Worm (Caenorhabditis elegans) whole organism, L4/young adult: ENCODE measurements around the gene ckc-1.

ENCODE experiments used
- W03F9.2 ChIP-seq: fragments of 150-350 bp; optimal IDR thresholded peaks from 2 replicates; lab custom pipeline; 2014; ENCODE audit warnings: missing biosample characterization, missing genetic modification characterization
- dao-5 ChIP-seq: sonication (generic microtip); optimal IDR thresholded peaks from 2 replicates; lab custom pipeline; 2016; ENCODE audit warnings: missing genotype, missing genetic modification characterization, moderate library complexity, missing compliant biosample characterization
- him-1 ChIP-seq: sonication (generic microtip); optimal IDR thresholded peaks from 2 replicates; lab custom pipeline; 2016; ENCODE audit warnings: missing genotype, missing genetic modification reagents, missing genetic modification characterization, missing compliant biosample characterization

The ckc-1 gene

DNA sequence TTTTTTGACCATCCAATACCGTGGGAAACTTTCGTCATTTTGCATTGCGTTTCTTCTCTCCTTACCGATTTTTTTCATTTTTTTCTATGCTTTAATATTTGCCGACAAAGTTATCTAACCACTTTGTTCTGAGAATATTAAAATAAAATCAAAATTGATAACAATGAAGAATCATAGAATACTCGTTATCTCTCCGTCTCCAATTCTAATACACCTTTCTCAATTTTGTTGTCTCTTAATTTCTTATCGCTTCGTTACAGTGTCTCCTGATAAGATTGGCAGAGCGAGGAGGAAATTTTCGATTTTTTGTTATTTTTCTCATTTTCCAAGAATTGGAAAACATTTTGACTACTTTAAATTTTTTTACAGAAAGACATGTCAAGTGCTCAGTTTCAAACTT is at the start of gene ckc-1:
ckc-1 (plus strand) TSS at position 368 of the 400 bp plus-strand sequence.
- peak; percentile 6 for TF ChIP-seq W03F9.2
- no peak for TF ChIP-seq him-1
- no peak for TF ChIP-seq dao-5 (tag; lab: Kevin White, UChicago)

DNA sequence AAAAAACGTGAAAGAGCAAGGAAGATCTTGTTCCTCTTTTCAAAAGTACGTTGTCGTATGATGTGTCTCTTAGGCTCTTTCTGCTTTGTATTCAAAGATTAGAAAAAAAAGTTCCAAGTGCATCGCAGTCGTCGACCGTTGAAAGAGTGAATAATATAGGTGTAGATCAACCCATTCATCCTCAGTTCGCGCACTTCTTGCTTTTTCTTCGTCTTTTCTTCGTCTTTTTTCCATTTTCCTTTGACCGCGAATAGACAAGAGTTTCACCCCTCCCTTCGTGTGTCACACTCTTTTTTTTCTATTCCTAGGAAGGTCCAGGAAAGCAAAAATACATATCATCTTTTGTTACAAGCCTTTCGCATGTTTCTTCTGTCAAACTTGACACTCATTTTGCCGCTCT is 49.7 kb upstream of the ckc-1 start:
- TF ChIP-seq him-1 (no peak), dao-5 (tag; lab: Kevin White, UChicago) (no peak), W03F9.2 (no peak)

DNA sequence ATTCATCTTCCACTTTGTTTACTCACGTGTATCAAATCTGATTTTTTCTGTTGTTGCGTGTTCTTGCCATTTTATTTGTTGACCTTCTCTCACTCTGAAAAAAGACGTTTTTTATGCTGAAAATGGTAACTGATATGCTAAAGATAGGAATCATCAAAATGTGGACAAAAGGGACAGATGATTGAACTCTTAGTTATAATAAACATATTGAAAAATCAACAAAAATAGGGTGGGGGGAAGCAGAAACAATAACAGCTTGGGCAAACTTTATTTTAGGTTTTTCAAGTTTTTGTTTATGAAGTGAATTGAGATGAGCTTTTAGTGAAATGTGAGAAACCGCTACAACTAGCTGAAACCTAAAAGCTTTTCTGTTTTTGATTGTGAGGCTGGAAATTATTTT is 43.5 kb upstream of the ckc-1 start, which contains the start of gene F56B6.6:
F56B6.6 (minus strand) TSS at position 101 of the 400 bp plus-strand sequence.
- no peak for TF ChIP-seq him-1
- TF ChIP-seq dao-5 (tag; lab: Kevin White, UChicago), result no peak
- no peak for TF ChIP-seq W03F9.2

DNA sequence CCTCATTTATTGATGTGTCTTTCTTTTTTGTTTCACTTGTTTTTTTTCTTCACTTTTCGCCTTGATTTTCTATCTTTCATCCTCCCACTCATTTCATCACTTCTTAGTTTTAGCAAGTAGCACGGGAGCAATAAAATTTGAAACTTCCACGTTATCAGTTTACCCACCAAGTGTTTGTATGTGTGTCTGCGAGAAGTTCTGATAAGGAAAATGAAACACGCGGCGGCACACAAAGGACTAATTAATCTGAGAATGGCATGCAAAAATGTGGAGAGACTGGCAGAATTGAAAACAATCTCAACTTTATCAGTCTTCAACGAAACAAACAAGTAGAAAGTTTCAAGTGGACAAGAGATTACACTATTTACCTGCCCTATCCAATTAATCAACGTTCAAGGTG is 42.2 kb upstream of the ckc-1 start:
- TF ChIP-seq dao-5 (tag; lab: Kevin White, UChicago), result no peak
- no peak for TF ChIP-seq W03F9.2
- TF ChIP-seq him-1, result no peak

DNA sequence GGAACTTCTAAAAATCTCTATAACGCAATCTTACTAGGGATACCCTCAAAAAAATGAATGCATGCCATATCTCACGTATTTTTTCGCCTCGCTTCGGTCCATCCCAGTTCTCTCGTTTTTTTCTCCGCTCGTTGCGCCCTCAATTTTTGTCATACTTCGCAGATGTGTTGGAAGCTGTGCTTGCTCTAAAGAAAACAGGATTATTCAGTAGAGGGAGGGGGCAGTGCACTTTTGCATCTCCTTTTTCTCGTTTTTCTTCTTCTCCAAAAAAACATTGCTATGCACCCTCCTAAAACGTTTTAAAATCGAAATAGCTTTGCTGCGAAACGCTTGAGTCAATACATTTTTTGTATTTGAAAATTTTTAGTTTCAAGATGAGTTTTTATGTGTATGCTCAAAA is 40.9 kb upstream of the ckc-1 start:
- peak; percentile 61 for TF ChIP-seq him-1
- no peak for TF ChIP-seq dao-5 (tag; lab: Kevin White, UChicago)
- TF ChIP-seq W03F9.2, result no peak

DNA sequence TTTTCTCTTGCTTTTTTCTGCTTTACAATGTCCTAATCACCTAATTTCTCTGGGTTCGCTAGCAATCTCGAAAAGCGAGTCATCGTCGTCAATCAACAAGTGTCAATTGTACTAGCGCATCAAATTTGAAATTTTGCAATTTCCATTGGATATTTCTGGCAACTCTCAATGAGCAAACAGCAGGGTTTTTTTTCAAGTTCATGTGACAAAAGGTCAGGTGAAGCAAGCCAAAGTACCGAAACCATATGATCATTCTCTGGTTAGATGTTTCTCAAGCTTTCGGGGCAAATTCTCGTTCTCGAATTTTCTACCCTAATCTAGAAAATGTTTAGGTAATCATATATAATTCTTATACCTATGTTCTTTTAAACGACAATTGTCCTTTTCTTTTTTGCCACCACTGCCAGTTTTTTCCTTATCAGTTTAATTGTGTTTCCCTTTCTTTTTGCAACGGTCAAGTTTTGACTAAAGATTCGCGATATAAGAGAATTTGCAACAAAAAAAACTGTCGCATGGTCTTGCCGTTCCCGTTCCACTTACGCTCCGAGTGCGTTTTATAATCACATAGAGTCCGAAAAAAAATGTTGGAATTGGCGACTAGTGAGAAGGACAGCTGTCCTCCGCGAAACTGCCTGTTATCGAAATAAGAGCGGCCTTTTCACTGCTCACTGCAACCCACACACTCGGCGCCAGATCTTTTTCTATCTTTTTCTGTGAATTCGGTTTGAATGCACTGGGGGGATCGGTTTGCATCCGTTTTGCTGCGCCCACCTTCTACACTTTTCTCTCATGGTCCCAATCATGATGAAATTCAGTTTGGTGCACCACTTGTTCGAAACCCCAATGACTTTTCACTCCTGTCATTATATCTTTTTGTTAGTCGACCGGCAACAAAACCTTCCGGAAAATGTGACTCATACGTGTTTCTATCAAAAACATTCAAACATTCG is 39.8 kb upstream of the ckc-1 start:
- TF ChIP-seq dao-5 (tag; lab: Kevin White, UChicago) (no peak), W03F9.2 (no peak), him-1 (no peak)

DNA sequence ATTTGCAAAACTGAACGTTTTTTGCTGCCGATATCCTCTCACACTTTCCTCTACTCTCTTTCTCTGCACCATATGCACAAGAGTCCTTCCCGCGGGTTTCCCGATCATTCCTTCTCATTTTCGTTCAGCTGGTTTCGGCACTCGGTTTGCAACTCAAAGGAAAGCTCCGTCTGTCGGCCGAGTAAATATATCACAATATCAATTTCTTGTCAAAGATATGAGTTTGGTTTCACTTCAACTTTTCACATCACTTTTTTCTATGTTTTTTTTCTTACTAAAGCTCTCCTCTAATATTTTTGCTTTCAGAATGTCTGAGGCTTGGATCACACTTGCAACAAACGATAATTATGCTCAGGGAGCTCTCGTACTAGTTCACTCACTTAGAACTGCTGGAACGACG is 39.1 kb upstream of the ckc-1 start, which contains the start of gene gyg-1:
gyg-1 (plus strand) TSS at position 301 of the 400 bp plus-strand sequence.
- TF ChIP-seq W03F9.2 (no peak), him-1 (no peak), dao-5 (tag; lab: Kevin White, UChicago) (no peak)

DNA sequence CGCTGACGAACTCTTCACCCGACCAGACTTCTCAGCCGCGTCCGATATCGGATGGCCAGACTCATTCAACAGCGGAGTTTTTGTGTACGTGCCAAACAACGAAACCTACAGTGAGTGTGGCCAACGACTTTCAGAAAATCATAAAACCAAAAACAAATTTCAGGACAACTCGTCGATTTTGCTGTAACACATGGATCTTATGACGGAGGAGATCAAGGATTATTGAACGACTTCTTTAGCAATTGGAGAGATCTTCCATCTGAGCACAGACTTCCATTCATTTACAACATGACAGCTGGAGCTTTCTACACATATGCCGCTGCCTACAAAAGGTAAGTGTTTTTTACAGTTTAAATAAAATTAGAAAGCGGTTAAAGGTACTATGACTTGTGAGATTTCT is 38.3 kb upstream of the ckc-1 start:
- TF ChIP-seq W03F9.2, result no peak
- TF ChIP-seq him-1, result no peak
- no peak for TF ChIP-seq dao-5 (tag; lab: Kevin White, UChicago)

DNA sequence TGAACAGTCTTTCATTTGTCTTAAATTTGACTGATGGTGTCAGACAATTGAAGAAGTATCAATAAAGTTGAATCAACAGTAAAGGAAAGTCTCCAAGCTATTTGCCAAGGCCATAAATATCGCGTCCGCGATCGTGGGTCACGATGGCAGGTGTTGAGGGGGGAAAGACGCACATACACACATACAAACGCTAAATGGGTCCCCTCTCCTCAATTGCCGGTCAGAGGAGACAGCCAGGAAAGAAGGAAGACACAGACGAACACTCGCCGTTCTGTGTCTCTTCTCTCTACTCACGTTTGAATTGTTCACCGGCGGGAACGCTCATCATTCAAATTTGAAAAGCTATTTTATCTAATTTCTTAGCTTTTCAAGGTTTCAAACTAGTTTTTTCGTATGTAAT is 35.5 kb upstream of the ckc-1 start:
- peak; percentile 14 for TF ChIP-seq him-1
- TF ChIP-seq W03F9.2, result no peak
- no peak for TF ChIP-seq dao-5 (tag; lab: Kevin White, UChicago)

DNA sequence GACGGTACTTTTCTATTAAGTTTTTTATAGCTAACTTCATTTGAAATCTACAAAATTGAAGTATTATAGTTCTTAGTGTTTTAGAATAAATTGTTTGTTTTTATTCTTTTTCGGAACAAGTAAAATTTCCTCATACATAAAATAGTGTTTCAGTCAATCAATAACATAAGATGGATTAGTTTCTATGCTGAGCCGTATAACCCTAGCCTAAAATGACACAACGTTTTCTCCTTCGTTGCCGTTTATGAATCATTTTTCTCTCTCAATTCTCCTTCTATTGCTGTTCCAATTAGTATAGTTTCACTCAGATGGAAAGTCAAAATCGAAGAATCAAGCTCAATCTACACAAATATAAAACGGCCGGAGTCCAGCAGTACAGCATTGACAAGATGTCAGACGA is 34.2 kb upstream of the ckc-1 start, which contains the start of gene rgs-7:
rgs-7 (plus strand) TSS at position 301 of the 400 bp plus-strand sequence.
- no peak for TF ChIP-seq W03F9.2
- TF ChIP-seq dao-5 (tag; lab: Kevin White, UChicago), result no peak
- TF ChIP-seq him-1, result no peak

DNA sequence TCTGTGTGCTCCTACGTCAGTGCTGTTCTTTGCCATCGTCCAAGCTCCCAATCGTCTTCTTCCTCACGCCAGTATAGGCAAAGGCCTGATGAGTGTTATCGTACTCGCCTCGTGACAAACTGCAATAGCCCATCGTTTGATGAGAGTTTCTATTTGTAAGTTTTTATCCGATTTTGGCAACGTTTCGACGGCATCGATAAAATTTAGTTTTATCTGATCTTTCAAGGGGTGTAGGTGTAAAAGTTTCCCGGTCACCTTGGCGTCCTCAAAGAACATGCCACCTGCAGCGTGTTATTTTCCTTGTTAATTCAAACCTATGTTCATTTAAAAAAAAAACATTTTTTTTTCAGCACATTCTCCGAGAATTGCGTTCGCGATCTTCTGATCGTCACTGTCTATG is 29.3 kb upstream of the ckc-1 start:
- TF ChIP-seq him-1, result no peak
- TF ChIP-seq W03F9.2, result no peak
- TF ChIP-seq dao-5 (tag; lab: Kevin White, UChicago), result no peak

DNA sequence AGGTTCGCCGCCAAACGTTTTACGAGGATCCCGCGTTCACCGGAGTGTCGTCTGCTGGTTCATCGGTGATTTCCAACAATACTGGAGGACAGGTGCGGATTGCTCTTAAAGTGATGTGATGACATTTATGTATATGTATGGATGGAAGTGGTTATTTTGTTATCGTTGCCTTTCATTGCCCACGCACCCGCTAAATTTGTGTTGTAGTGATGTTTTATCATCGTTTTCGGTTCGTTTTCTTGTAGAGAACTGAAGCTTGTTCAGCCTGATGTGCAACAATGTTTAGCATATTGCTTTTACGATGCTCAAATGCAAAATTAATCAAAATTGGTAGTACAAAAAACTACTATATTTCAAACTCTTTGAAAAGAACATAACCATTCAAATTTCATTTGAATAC is 28.6 kb upstream of the ckc-1 start:
- TF ChIP-seq W03F9.2 (no peak), him-1 (no peak), dao-5 (tag; lab: Kevin White, UChicago) (no peak)

DNA sequence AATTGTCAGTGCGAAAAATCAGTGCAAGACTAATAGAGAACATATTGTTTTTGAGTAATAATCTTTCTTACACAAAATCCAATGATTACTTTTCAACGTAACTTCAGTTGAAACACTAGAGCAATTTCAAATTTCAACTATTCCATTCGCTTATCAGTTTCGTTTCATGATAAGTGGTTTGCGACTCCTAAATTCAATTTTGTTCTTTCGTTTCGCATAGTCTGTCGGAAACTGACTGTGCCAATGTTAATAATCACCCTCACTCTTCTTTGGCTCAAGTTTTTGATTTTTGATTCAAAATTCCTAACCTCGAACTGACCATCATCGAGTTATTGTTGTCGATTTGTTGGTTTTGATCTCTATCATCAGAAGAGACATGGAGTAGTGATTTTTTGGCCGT is 27.7 kb upstream of the ckc-1 start:
- TF ChIP-seq him-1, result no peak
- TF ChIP-seq dao-5 (tag; lab: Kevin White, UChicago), result no peak
- TF ChIP-seq W03F9.2, result no peak

DNA sequence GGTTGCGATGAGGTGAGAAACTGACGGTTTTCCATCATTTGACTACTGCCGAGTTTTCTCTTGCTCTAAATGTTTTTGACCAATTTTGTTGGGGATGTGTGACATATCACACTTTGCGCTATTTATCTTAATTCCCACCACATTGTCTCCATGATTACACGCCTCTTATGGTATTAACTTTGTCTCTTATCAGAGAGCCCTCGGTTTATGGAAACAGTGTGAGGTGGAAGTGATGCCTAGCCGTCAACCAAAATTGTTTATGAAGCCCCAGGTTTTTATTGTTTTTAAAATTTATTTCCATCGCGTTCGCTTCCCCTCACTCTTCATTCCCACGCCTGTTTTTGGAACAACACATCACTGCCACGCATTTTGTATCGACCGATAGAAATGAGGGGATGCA is 25.2 kb upstream of the ckc-1 start:
- no peak for TF ChIP-seq dao-5 (tag; lab: Kevin White, UChicago)
- TF ChIP-seq W03F9.2, result no peak
- no peak for TF ChIP-seq him-1

DNA sequence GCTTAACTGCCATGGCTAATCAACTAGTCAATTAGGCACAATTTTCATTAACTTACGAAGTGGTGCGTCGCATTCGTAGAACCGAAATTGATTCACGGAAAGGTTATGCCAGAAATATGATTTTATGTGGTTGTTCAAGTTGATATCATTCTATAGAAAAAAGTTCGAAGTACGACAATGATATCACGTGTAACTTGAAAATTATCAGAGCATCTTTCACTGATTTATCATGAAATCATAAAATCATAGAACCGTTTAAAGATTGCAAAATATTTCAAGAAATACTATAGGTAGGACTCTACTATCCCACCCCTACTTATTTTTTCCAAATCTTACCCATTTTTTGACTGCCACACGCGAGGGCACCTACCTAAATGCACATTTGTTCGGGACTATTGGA is 23.5 kb upstream of the ckc-1 start:
- TF ChIP-seq him-1 (no peak), dao-5 (tag; lab: Kevin White, UChicago) (no peak), W03F9.2 (no peak)
